Fruit fly (Drosophila melanogaster): ENCODE results near the gene CG13288.
A peak's percentile ranks its signal among the peaks of the same experiment; 100 is the strongest.

CG13288 gene

DNA sequence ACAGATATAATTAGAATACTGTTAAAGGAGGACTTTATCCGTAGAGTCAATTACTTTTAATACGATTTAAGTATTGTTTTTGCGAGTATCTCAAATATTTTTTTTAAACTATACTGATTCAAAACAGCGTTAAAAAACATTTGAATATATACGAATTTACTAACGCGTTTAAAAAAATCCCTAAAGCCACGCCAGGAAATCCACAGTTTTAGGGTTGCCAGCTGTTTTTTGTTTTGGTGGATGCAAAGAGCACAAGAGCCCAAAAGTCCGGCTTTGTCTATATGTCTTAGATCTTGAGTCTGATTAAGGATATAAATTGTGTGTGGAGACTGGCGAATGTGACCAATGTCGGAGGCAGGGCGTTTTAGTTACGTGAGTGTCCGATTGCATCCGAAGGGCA lies 20.4 kb downstream of the CG13288 start (continued):
- TF ChIP-seq Sin3A (optimal IDR thresholded peaks at IDR 0.05) (peak; percentile 6), CG1603 (tag; optimal IDR thresholded peaks at IDR 0.05) (peak; percentile 24), stwl (tag; optimal IDR thresholded peaks at IDR 0.05) (peak; percentile 90), CG4617 (GFP tag; optimal IDR thresholded peaks at IDR 0.05; ENCODE audit: borderline replicate concordance) (peak; percentile 14), trem (tag; optimal IDR thresholded peaks at IDR 0.05) (peak; percentile 42)

DNA sequence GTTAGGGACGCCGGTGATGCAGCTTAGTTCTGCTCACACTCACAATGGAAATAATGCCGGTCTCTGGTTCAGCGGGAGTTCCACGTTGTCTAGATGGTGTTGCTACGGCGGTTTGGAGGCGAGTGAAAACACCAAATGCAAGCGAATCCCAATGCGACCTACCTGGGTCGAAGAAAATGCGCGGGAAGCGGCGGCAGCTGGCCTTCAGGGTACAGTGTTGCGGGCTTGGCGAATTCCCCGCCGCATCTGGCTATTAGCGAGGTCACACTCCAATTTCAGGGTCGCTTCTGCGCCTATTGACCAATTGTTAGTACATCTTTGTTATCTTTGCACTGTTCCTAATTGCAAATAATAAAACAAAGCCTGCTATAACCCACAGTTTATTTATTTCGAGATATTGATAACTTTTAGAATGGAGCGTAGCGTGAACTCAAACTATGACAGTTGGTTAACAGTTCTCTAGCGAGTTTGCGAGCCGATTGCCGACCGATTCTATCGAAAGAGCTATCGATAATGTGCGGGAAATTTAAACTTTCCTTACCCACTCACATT lies 25.3 kb downstream of the CG13288 start, which contains the start of gene Rcc1:
Rcc1 (minus strand) TSS at position 411 of the 552 bp plus-strand sequence.
- peak in 1 of 2 experiments; percentile 79 for TF ChIP-seq crp (GFP tag; optimal IDR thresholded peaks at IDR 0.05)
- TF ChIP-seq Dip2 (GFP tag; IDR thresholded peaks at IDR 0.05): no peak
- TF ChIP-seq cwo (GFP tag; optimal IDR thresholded peaks at IDR 0.05): no peak
- TF ChIP-seq TFAM (GFP tag; optimal IDR thresholded peaks at IDR 0.05): no peak
- no peak for TF ChIP-seq Bteb2 (GFP tag; optimal IDR thresholded peaks at IDR 0.05)
- no peak for TF ChIP-seq CG16815 (GFP tag; optimal IDR thresholded peaks at IDR 0.05)
- no peak for TF ChIP-seq CG9215 (GFP tag; IDR thresholded peaks at IDR 0.05)
- no peak for TF ChIP-seq zfh1 (GFP tag; IDR thresholded peaks at IDR 0.05)
- peak; percentile 17 for TF ChIP-seq NfI (GFP tag; optimal IDR thresholded peaks at IDR 0.05)
- TF ChIP-seq Doc2 (GFP tag; IDR thresholded peaks at IDR 0.05): no peak
- TF ChIP-seq CG32772 (GFP tag; IDR thresholded peaks at IDR 0.05): no peak
- no peak for TF ChIP-seq Ptx1 (GFP tag; IDR thresholded peaks at IDR 0.05)
- no peak for TF ChIP-seq CG3065 (GFP tag; optimal IDR thresholded peaks at IDR 0.05)
- TF ChIP-seq CG6689 (GFP tag; IDR thresholded peaks at IDR 0.05): no peak
- no peak for TF ChIP-seq en (GFP tag; optimal IDR thresholded peaks at IDR 0.05)
- TF ChIP-seq CG11247 (GFP tag; IDR thresholded peaks at IDR 0.05): no peak
- TF ChIP-seq CG11504 (tag; optimal IDR thresholded peaks at IDR 0.05): peak; percentile 53
- no peak for TF ChIP-seq CG30431 (GFP tag; optimal IDR thresholded peaks at IDR 0.05)
- no peak for TF ChIP-seq GATAe (GFP tag; conservative IDR thresholded peaks at IDR 0.05)
- peak; percentile 72 for TF ChIP-seq MBD-R2 (GFP tag; IDR thresholded peaks at IDR 0.05)
- no peak for TF ChIP-seq sima (GFP tag; optimal IDR thresholded peaks at IDR 0.05)
- TF ChIP-seq Side (GFP tag; optimal IDR thresholded peaks at IDR 0.05): no peak
- TF ChIP-seq Taf1 (GFP tag; IDR thresholded peaks at IDR 0.05): no peak
- no peak for TF ChIP-seq B-H2 (GFP tag; optimal IDR thresholded peaks at IDR 0.05)
- peak; percentile 90 for TF ChIP-seq hkb (optimal IDR thresholded peaks at IDR 0.05)
- TF ChIP-seq hkb (GFP tag; IDR thresholded peaks at IDR 0.05): no peak
- TF ChIP-seq Fer2 (tag; optimal IDR thresholded peaks at IDR 0.05): no peak
- TF ChIP-seq pzg (GFP tag; optimal IDR thresholded peaks at IDR 0.05): peak; percentile 90
- TF ChIP-seq CG7786 (GFP tag; optimal IDR thresholded peaks at IDR 0.05): no peak
- TF ChIP-seq sr (GFP tag; IDR thresholded peaks at IDR 0.05): no peak
- no peak for TF ChIP-seq CG6683 (GFP tag; optimal IDR thresholded peaks at IDR 0.05)
- no peak for TF ChIP-seq CG31441 (GFP tag; IDR thresholded peaks at IDR 0.05)
- TF ChIP-seq CG17912 (GFP tag; optimal IDR thresholded peaks at IDR 0.05): no peak
- TF ChIP-seq pros (GFP tag; optimal IDR thresholded peaks at IDR 0.05): no peak
- peak; percentile 42 for TF ChIP-seq pho (GFP tag; optimal IDR thresholded peaks at IDR 0.05)
- TF ChIP-seq lilli (GFP tag; optimal IDR thresholded peaks at IDR 0.05): no peak
- no peak for TF ChIP-seq CG34376 (GFP tag; optimal IDR thresholded peaks at IDR 0.05)
- no peak for TF ChIP-seq CG17802 (tag; optimal IDR thresholded peaks at IDR 0.05)
- TF ChIP-seq maf-S (GFP tag; optimal IDR thresholded peaks at IDR 0.05): no peak
- TF ChIP-seq Nf-YC (tag; optimal IDR thresholded peaks at IDR 0.05): no peak
- TF ChIP-seq tgo (GFP tag; IDR thresholded peaks at IDR 0.05): no peak
- no peak for TF ChIP-seq CG8765 (GFP tag; IDR thresholded peaks at IDR 0.05)
- TF ChIP-seq Usf (GFP tag; optimal IDR thresholded peaks at IDR 0.05): no peak
- TF ChIP-seq Myb (GFP tag; optimal IDR thresholded peaks at IDR 0.05): peak; percentile 64
- no peak for TF ChIP-seq z (GFP tag; IDR thresholded peaks at IDR 0.05)
- peak; percentile 73 for TF ChIP-seq Dref (GFP tag; IDR thresholded peaks at IDR 0.05)
